Worm (Caenorhabditis elegans) whole organism, young adult: ENCODE measurements around the gene nuaf-3.

Experiments
- B0019.2 ChIP-seq: fragments of 200-800 bp; sonication (Bioruptor generic); conservative IDR thresholded peaks from 2 replicates; pipeline ENCODE4 v1.3.6; 2022; ENCODE audit warnings: missing genetic modification reagents, missing genetic modification characterization, missing compliant biosample characterization
- C17E4.6 ChIP-seq: fragments of 200-800 bp; sonication (Bioruptor generic); IDR thresholded peaks from 2 replicates; pipeline ENCODE4 v1.3.6; 2022; ENCODE audit warnings: missing genetic modification reagents, missing genetic modification characterization, missing compliant biosample characterization
- F23B12.7 ChIP-seq: sonication (generic microtip); optimal IDR thresholded peaks from 2 replicates; lab custom pipeline; 2017; ENCODE audit warnings: missing genetic modification characterization, mild to moderate bottlenecking, missing compliant biosample characterization, antibody characterized with exemption, moderate library complexity; ENCODE audit not compliant: insufficient read depth
- F37B4.10 ChIP-seq: fragments of 200-800 bp; sonication (Bioruptor generic); IDR thresholded peaks from 2 replicates; pipeline ENCODE4 v1.3.6; 2022; ENCODE audit warnings: missing genetic modification characterization, missing compliant biosample characterization
- F55B11.4 ChIP-seq: sonication (generic microtip); optimal IDR thresholded peaks from 2 replicates; lab custom pipeline; 2016; ENCODE audit warnings: missing compliant biosample characterization, missing genetic modification characterization, borderline replicate concordance; ENCODE audit not compliant: insufficient read depth
- F57A8.1 ChIP-seq: fragments of 200-800 bp; sonication (Bioruptor generic); optimal IDR thresholded peaks from 2 replicates; lab custom pipeline; 2018; ENCODE audit warnings: mild to moderate bottlenecking, missing genetic modification characterization, moderate library complexity, missing compliant biosample characterization
- F57C9.4 ChIP-seq: sonication (generic microtip); optimal IDR thresholded peaks from 2 replicates; lab custom pipeline; 2017; ENCODE audit warnings: mild to moderate bottlenecking, missing genetic modification characterization, missing compliant biosample characterization
- K12H6.12 ChIP-seq: fragments of 200-800 bp; sonication (Bioruptor generic); optimal IDR thresholded peaks from 2 replicates; lab custom pipeline; 2018; ENCODE audit warnings: mild to moderate bottlenecking, missing genetic modification characterization, missing compliant biosample characterization
- T26A5.8 ChIP-seq: sonication (generic microtip); optimal IDR thresholded peaks from 2 replicates; lab custom pipeline; 2016; ENCODE audit warnings: missing genetic modification characterization, missing compliant biosample characterization
- Y67H2A.10 ChIP-seq: fragments of 200-800 bp; sonication (Bioruptor generic); conservative IDR thresholded peaks from 2 replicates; pipeline ENCODE4 v1.3.6; 2022; ENCODE audit warnings: missing genetic modification reagents, missing genetic modification characterization, missing compliant biosample characterization
- Y79H2A.3 ChIP-seq: fragments of 200-800 bp; sonication (Bioruptor generic); conservative IDR thresholded peaks from 2 replicates; pipeline ENCODE4 v1.3.6; 2022; ENCODE audit warnings: missing genetic modification reagents, missing genetic modification characterization, missing compliant biosample characterization
- Y95B8A.8 ChIP-seq: fragments of 200-800 bp; sonication (Bioruptor generic); IDR thresholded peaks from 2 replicates; pipeline ENCODE4 v1.3.6; 2022; ENCODE audit warnings: missing genetic modification reagents, missing genetic modification characterization, missing compliant biosample characterization
- ama-1 ChIP-seq, 3 experiments: fragments of 150-350 bp in 1 of 3; sonication (generic microtip) in 2 of 3; optimal IDR thresholded peaks; 2 replicates each; lab custom pipeline; 2014 to 2018; ENCODE audit warnings: missing biosample characterization in 2 of 3, missing genetic modification characterization in 2 of 3, missing genetic modification reagents in 2 of 3
- aptf-3 ChIP-seq: fragments of 200-800 bp; sonication (Bioruptor generic); IDR thresholded peaks from 2 replicates; pipeline ENCODE4 v1.3.6; 2022; ENCODE audit warnings: missing genetic modification characterization, missing compliant biosample characterization
- ccch-3 ChIP-seq: fragments of 200-800 bp; sonication (Bioruptor generic); optimal IDR thresholded peaks from 2 replicates; lab custom pipeline; 2018; ENCODE audit warnings: mild to moderate bottlenecking, missing genetic modification characterization, missing compliant biosample characterization
- cebp-2 ChIP-seq: fragments of 200-800 bp; sonication (Bioruptor generic); IDR thresholded peaks from 2 replicates; pipeline ENCODE4 v1.3.6; 2022; ENCODE audit warnings: missing genetic modification characterization, missing compliant biosample characterization
- ceh-27 ChIP-seq: fragments of 200-800 bp; sonication (Bioruptor generic); optimal IDR thresholded peaks from 2 replicates; lab custom pipeline; 2018; ENCODE audit warnings: mild to moderate bottlenecking, missing genetic modification characterization, moderate library complexity, missing compliant biosample characterization
- ceh-58 ChIP-seq: fragments of 200-800 bp; sonication (Bioruptor generic); IDR thresholded peaks from 2 replicates; pipeline ENCODE4 v1.3.6; 2022; ENCODE audit warnings: missing genetic modification characterization, missing compliant biosample characterization
- chd-7 ChIP-seq: sonication (generic microtip); optimal IDR thresholded peaks from 2 replicates; lab custom pipeline; 2016; ENCODE audit warnings: mild to moderate bottlenecking, missing genetic modification characterization, moderate library complexity, missing compliant biosample characterization
- egl-44 ChIP-seq: fragments of 200-800 bp; sonication (Bioruptor generic); IDR thresholded peaks from 2 replicates; pipeline ENCODE4 v1.3.6; 2022; ENCODE audit warnings: missing genetic modification reagents, missing genetic modification characterization, missing compliant biosample characterization
- egrh-3 ChIP-seq: fragments of 200-800 bp; sonication (Bioruptor generic); IDR thresholded peaks from 2 replicates; pipeline ENCODE4 v1.3.6; 2022; ENCODE audit warnings: missing genetic modification reagents, missing genetic modification characterization, missing compliant biosample characterization
- ets-4 ChIP-seq: fragments of 200-800 bp; sonication (Bioruptor generic); optimal IDR thresholded peaks from 2 replicates; lab custom pipeline; 2018; ENCODE audit warnings: mild to moderate bottlenecking, missing genetic modification characterization, missing compliant biosample characterization
- gei-17 ChIP-seq: fragments of 200-800 bp; sonication (Bioruptor generic); optimal IDR thresholded peaks from 2 replicates; lab custom pipeline; 2018; ENCODE audit warnings: mild to moderate bottlenecking, missing genetic modification characterization, missing compliant biosample characterization
- him-1 ChIP-seq: sonication (generic microtip); optimal IDR thresholded peaks from 2 replicates; lab custom pipeline; 2016; ENCODE audit warnings: missing genotype, missing genetic modification reagents, missing genetic modification characterization, missing compliant biosample characterization
- hmg-1.2 ChIP-seq: fragments of 200-800 bp; sonication (Bioruptor generic); IDR thresholded peaks from 2 replicates; pipeline ENCODE4 v1.3.6; 2022; ENCODE audit warnings: missing genetic modification reagents, missing genetic modification characterization, missing compliant biosample characterization
- hrde-1 ChIP-seq: sonication (generic microtip); optimal IDR thresholded peaks from 2 replicates; lab custom pipeline; 2016; ENCODE audit warnings: missing genetic modification characterization, mild to moderate bottlenecking, missing compliant biosample characterization, moderate library complexity, missing genotype, missing genetic modification reagents, borderline replicate concordance
- lin-26 ChIP-seq: fragments of 200-800 bp; sonication (Bioruptor generic); IDR thresholded peaks from 2 replicates; pipeline ENCODE4 v1.3.6; 2022; ENCODE audit warnings: missing genetic modification reagents, missing genetic modification characterization, missing compliant biosample characterization
- lsl-1 ChIP-seq: fragments of 200-800 bp; sonication (Bioruptor generic); optimal IDR thresholded peaks from 2 replicates; lab custom pipeline; 2018; ENCODE audit warnings: mild to moderate bottlenecking, missing genetic modification characterization, moderate library complexity, missing compliant biosample characterization
- madf-8 ChIP-seq: fragments of 200-800 bp; sonication (Bioruptor generic); conservative IDR thresholded peaks from 2 replicates; pipeline ENCODE4 v1.3.6; 2022; ENCODE audit warnings: missing genetic modification reagents, missing genetic modification characterization, missing compliant biosample characterization
- mel-28 ChIP-seq: sonication (generic microtip); optimal IDR thresholded peaks from 2 replicates; lab custom pipeline; 2016; ENCODE audit warnings: borderline replicate concordance, mild to moderate bottlenecking, missing genetic modification characterization, missing compliant biosample characterization
- nfya-1 ChIP-seq: sonication (generic microtip); optimal IDR thresholded peaks from 2 replicates; lab custom pipeline; 2017; ENCODE audit warnings: antibody characterized with exemption, missing compliant biosample characterization, missing genetic modification characterization, borderline replicate concordance; ENCODE audit not compliant: insufficient read depth
- nfya-2 ChIP-seq: fragments of 200-800 bp; sonication (Bioruptor generic); IDR thresholded peaks from 2 replicates; pipeline ENCODE4 v1.3.6; 2022; ENCODE audit warnings: missing genetic modification reagents, missing genetic modification characterization, missing compliant biosample characterization
- nhr-120 ChIP-seq: fragments of 200-800 bp; sonication (Bioruptor generic); IDR thresholded peaks from 2 replicates; pipeline ENCODE4 v1.3.6; 2022; ENCODE audit warnings: missing genetic modification characterization, missing compliant biosample characterization
- nhr-80 ChIP-seq: sonication (generic microtip); optimal IDR thresholded peaks from 2 replicates; lab custom pipeline; 2016; ENCODE audit warnings: missing genetic modification characterization, missing compliant biosample characterization
- pbrm-1 ChIP-seq: fragments of 200-800 bp; sonication (Bioruptor generic); IDR thresholded peaks from 2 replicates; pipeline ENCODE4 v1.3.6; 2022; ENCODE audit warnings: missing genetic modification reagents, missing genetic modification characterization, missing compliant biosample characterization
- repo-1 ChIP-seq: sonication (generic microtip); optimal IDR thresholded peaks from 2 replicates; lab custom pipeline; 2017; ENCODE audit warnings: mild to moderate bottlenecking, missing genetic modification characterization, missing compliant biosample characterization
- snpc-1.3 ChIP-seq: sonication (generic microtip); optimal IDR thresholded peaks from 2 replicates; lab custom pipeline; 2017; ENCODE audit warnings: missing genetic modification characterization, mild to moderate bottlenecking, missing compliant biosample characterization, antibody characterized with exemption, moderate library complexity, missing genotype, missing genetic modification reagents; ENCODE audit not compliant: insufficient read depth
- snpc-3.4 ChIP-seq: sonication (generic microtip); optimal IDR thresholded peaks from 2 replicates; lab custom pipeline; 2017; ENCODE audit warnings: missing genetic modification characterization, mild to moderate bottlenecking, missing compliant biosample characterization, antibody characterized with exemption, moderate library complexity, missing genotype, missing genetic modification reagents
- snpc-4 ChIP-seq, 5 experiments: fragments of 150-350 bp in 1 of 5; sonication (generic microtip) in 4 of 5; optimal IDR thresholded peaks; 2 replicates each; lab custom pipeline; 2014 to 2018; ENCODE audit warnings: missing genetic modification characterization in 5 of 5, missing biosample characterization in 3 of 5, antibody characterized with exemption in 2 of 5, mild to moderate bottlenecking in 2 of 5, missing compliant biosample characterization in 2 of 5, missing genotype in 2 of 5, moderate library complexity in 2 of 5, missing genetic modification reagents in 1 of 5
- somi-1 ChIP-seq: fragments of 200-800 bp; sonication (Bioruptor generic); optimal IDR thresholded peaks from 2 replicates; lab custom pipeline; 2018; ENCODE audit warnings: mild to moderate bottlenecking, missing genetic modification characterization, missing compliant biosample characterization
- sptf-2 ChIP-seq: fragments of 200-800 bp; sonication (Bioruptor generic); optimal IDR thresholded peaks from 2 replicates; lab custom pipeline; 2018; ENCODE audit warnings: mild to moderate bottlenecking, missing genetic modification characterization, missing compliant biosample characterization
- tbp1 ChIP-seq: fragments of 200-800 bp; sonication (Bioruptor generic); optimal IDR thresholded peaks from 2 replicates; lab custom pipeline; 2018; ENCODE audit warnings: mild to moderate bottlenecking, missing genetic modification characterization, missing compliant biosample characterization
- zfh-2 ChIP-seq: fragments of 200-800 bp; sonication (Bioruptor generic); conservative IDR thresholded peaks from 2 replicates; pipeline ENCODE4 v1.3.6; 2022; ENCODE audit warnings: missing genetic modification reagents, missing genetic modification characterization, missing compliant biosample characterization
- zim-3 ChIP-seq: sonication (generic microtip); optimal IDR thresholded peaks from 2 replicates; lab custom pipeline; 2017; ENCODE audit warnings: mild to moderate bottlenecking, missing genetic modification characterization, moderate library complexity, missing compliant biosample characterization
- ztf-18 ChIP-seq: sonication (generic microtip); optimal IDR thresholded peaks from 2 replicates; lab custom pipeline; 2016; ENCODE audit warnings: missing genotype, mild to moderate bottlenecking, missing genetic modification characterization, missing compliant biosample characterization
- ztf-3 ChIP-seq: fragments of 200-800 bp; sonication (Bioruptor generic); optimal IDR thresholded peaks from 2 replicates; lab custom pipeline; 2018; ENCODE audit warnings: mild to moderate bottlenecking, missing genetic modification characterization, missing compliant biosample characterization

The nuaf-3 gene

ce11 chrIV:11145929-11146339 is 38.2 kb upstream of the nuaf-3 start:
- no peak for TF ChIP-seq ztf-18 (tag; lab: Kevin White, UChicago)
- TF ChIP-seq T26A5.8 = peak; percentile 59
- TF ChIP-seq snpc-1.3 (tag; lab: Kevin White, UChicago) = peak; percentile 26
- TF ChIP-seq chd-7 (tag; lab: Kevin White, UChicago) = peak; percentile 63
- no peak for TF ChIP-seq F55B11.4 (tag; lab: Kevin White, UChicago)
- TF ChIP-seq C17E4.6 (GFP tag; lab: Robert Waterston, UW) = no peak
- peak; percentile 89 for TF ChIP-seq hrde-1 (tag; lab: Kevin White, UChicago)
- TF ChIP-seq egrh-3 (GFP tag; lab: Robert Waterston, UW) = no peak
- TF ChIP-seq somi-1 (GFP tag; lab: Kevin White, UChicago) = no peak
- no peak for TF ChIP-seq egl-44 (GFP tag; lab: Robert Waterston, UW)
- TF ChIP-seq snpc-4 (GFP tag; optimal IDR thresholded peaks at IDR 0.05; lab: Kevin White, UChicago) = peak; percentile 54
- TF ChIP-seq snpc-4 (tag; optimal IDR thresholded peaks at IDR 0.05; lab: Kevin White, UChicago) = peak in 2 of 4 experiments; percentile 37 to 45
- TF ChIP-seq him-1 = peak; percentile 64
- TF ChIP-seq ccch-3 (GFP tag; lab: Kevin White, UChicago) = no peak
- no peak for TF ChIP-seq F37B4.10 (GFP tag; lab: Robert Waterston, UW)
- no peak for TF ChIP-seq ceh-27 (GFP tag; lab: Kevin White, UChicago)
- no peak for TF ChIP-seq nhr-120
- TF ChIP-seq F23B12.7 = no peak
- TF ChIP-seq pbrm-1 (GFP tag; lab: Robert Waterston, UW) = peak; percentile 52; the same call in 1 of the 2 replicates
- TF ChIP-seq F57C9.4 (tag; lab: Kevin White, UChicago) = peak; percentile 76
- no peak for TF ChIP-seq B0019.2
- no peak for TF ChIP-seq Y67H2A.10 (GFP tag; lab: Robert Waterston, UW)
- 0 out of 2 replicates have a peak, but pooled peaks have one; percentile 39 for TF ChIP-seq Y79H2A.3 (GFP tag; lab: Robert Waterston, UW)
- TF ChIP-seq lin-26 (GFP tag; lab: Robert Waterston, UW) = peak; percentile 59
- peak; percentile 73; the same call in 1 of the 2 replicates for TF ChIP-seq nfya-2 (GFP tag; lab: Robert Waterston, UW)
- peak; percentile 37 for TF ChIP-seq lsl-1 (GFP tag; lab: Kevin White, UChicago)
- peak; percentile 42 for TF ChIP-seq tbp1 (GFP tag; lab: Kevin White, UChicago)
- no peak for TF ChIP-seq sptf-2 (GFP tag; lab: Kevin White, UChicago)
- TF ChIP-seq F57A8.1 = no peak
- no peak for TF ChIP-seq aptf-3 (GFP tag; lab: Robert Waterston, UW)
- peak; percentile 53 for TF ChIP-seq snpc-3.4 (tag; lab: Kevin White, UChicago)
- TF ChIP-seq hmg-1.2 (GFP tag; lab: Robert Waterston, UW) = no peak
- TF ChIP-seq gei-17 (GFP tag; lab: Kevin White, UChicago) = no peak
- TF ChIP-seq zim-3 = peak; percentile 75
- TF ChIP-seq ets-4 (GFP tag; lab: Kevin White, UChicago) = no peak
- TF ChIP-seq zfh-2 (GFP tag; lab: Robert Waterston, UW) = no peak
- TF ChIP-seq ama-1 (optimal IDR thresholded peaks at IDR 0.05; lab: Kevin White, UChicago) = no peak
- TF ChIP-seq ama-1 (GFP tag; optimal IDR thresholded peaks at IDR 0.05; lab: Kevin White, UChicago) = peak in 1 of 2 experiments; percentile 63
- no peak for TF ChIP-seq ceh-58 (GFP tag; lab: Robert Waterston, UW)
- no peak for TF ChIP-seq mel-28
- TF ChIP-seq cebp-2 (GFP tag; lab: Robert Waterston, UW) = no peak; the same call in 1 of the 2 replicates
- TF ChIP-seq ztf-3 = no peak
- 0 out of 2 replicates have a peak, but pooled peaks have one; percentile 50 for TF ChIP-seq Y95B8A.8 (GFP tag; lab: Robert Waterston, UW)
- TF ChIP-seq nfya-1 (tag; lab: Kevin White, UChicago) = no peak
- TF ChIP-seq K12H6.12 (tag; lab: Kevin White, UChicago) = no peak
- TF ChIP-seq madf-8 = no peak
- TF ChIP-seq nhr-80 = no peak
- peak; percentile 78 for TF ChIP-seq repo-1
